Fruit fly (Drosophila melanogaster): ENCODE results near the gene Acsf3.

DNA sequence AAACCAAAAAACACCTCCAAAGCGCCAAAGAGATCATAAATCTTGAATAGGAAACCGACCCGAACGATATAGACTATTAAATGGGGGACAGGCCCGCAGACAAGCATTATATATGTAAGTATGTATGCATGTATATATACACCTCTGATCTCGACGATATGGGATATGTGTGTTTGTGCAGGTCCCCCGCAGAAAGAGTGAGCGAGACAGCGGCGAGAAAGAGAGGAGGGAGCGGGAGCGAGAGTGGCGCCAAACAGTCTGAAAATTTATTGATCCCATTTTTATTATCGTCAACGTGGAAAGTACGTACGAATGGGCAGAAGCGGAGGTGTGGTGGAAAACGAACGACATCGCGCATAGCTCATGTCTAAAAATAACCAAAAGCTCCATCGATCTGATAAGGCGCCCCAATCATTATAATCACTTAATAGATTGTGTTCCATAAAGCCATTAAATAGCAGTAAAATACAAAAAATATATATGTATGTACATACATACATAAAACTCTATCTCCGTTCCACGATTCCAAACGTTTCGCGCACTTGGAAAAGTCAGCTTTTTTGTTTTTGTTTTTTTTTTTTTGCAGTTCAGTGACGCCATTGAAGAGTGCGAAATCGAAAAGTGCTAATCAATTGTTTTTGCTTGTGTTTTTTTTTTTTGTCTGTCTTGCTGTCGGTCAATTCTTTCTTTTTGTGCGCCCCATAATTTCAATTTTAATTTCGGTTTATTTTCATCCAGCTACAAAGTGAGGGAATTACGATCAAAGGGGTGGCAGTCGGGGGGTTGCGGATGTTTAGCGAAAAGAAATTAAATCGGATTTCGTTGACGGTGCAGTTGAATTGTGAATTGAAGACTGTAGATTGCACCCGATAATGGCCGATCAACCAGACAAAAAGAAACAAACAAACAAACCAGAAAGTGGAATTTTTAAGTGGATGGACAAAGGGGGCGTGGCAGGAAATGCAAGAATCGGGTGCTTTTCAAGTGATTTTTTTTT is 11.3 kb upstream of the Acsf3 start:
- TF ChIP-seq CG14711 (tag; optimal IDR thresholded peaks at IDR 0.05) (no peak), Crg-1 (GFP tag; optimal IDR thresholded peaks at IDR 0.05) (no peak), ovo (GFP tag; optimal IDR thresholded peaks at IDR 0.05) (no peak), cnc (optimal IDR thresholded peaks at IDR 0.05) (no peak), kay (GFP tag; ENCODE audit: borderline replicate concordance) (peak; percentile 59), CG7045 (GFP tag; optimal IDR thresholded peaks at IDR 0.05) (no peak), bab1 (GFP tag; optimal IDR thresholded peaks at IDR 0.05) (no peak)

Measured in whole organism, adult.